Worm (Caenorhabditis elegans) whole organism, midembryonic: Measurements from ENCODE around the gene col-184.

Experiments
- T22C8.4 ChIP-seq: fragments of 200-800 bp; sonication (Bioruptor generic); IDR thresholded peaks from 2 replicates; pipeline ENCODE4 v1.3.6; 2022; ENCODE audit warnings: missing genetic modification characterization, missing compliant biosample characterization
- cog-1 ChIP-seq: sonication (generic microtip); optimal IDR thresholded peaks from 2 replicates; lab custom pipeline; 2016; ENCODE audit warnings: missing genetic modification characterization, missing compliant biosample characterization
- flt-1 ChIP-seq: fragments of 200-800 bp; sonication (Bioruptor generic); IDR thresholded peaks from 2 replicates; pipeline ENCODE4 v1.3.6; 2022; ENCODE audit warnings: missing genetic modification characterization, missing compliant biosample characterization
- klf-2 ChIP-seq: fragments of 200-800 bp; sonication (Bioruptor generic); conservative IDR thresholded peaks from 2 replicates; pipeline ENCODE4 v1.3.6; 2022; ENCODE audit warnings: missing genetic modification reagents, missing genetic modification characterization, missing compliant biosample characterization
- med-1 ChIP-seq: sonication (generic microtip); optimal IDR thresholded peaks from 2 replicates; lab custom pipeline; 2017; ENCODE audit warnings: missing genetic modification characterization, mild to moderate bottlenecking, missing compliant biosample characterization, antibody characterized with exemption, missing genetic modification reagents; ENCODE audit not compliant: insufficient read depth
- ref-1 ChIP-seq: fragments of 200-800 bp; sonication (Bioruptor generic); conservative IDR thresholded peaks from 2 replicates; pipeline ENCODE4 v1.3.6; 2022; ENCODE audit warnings: missing genetic modification reagents, missing genetic modification characterization, missing compliant biosample characterization
- tab-1 ChIP-seq: fragments of 200-800 bp; sonication (Bioruptor generic); IDR thresholded peaks from 2 replicates; pipeline ENCODE4 v1.3.6; 2022; ENCODE audit warnings: missing genetic modification characterization, missing compliant biosample characterization
- ztf-23 ChIP-seq: fragments of 200-800 bp; sonication (Bioruptor generic); IDR thresholded peaks from 2 replicates; pipeline ENCODE4 v1.3.6; 2022; ENCODE audit warnings: missing genetic modification reagents, missing genetic modification characterization, missing compliant biosample characterization
- ztf-29 ChIP-seq: fragments of 200-800 bp; sonication (Bioruptor generic); IDR thresholded peaks from 2 replicates; pipeline ENCODE4 v1.3.6; 2022; ENCODE audit warnings: missing genetic modification reagents, missing genetic modification characterization, missing compliant biosample characterization

The col-184 gene

ce11 chrX:13469907-13470647 lies 822 bp downstream of the col-184 start:
- no peak for TF ChIP-seq tab-1 (GFP tag; lab: Robert Waterston, UW)
- TF ChIP-seq flt-1 = no peak
- TF ChIP-seq ztf-23 = no peak
- TF ChIP-seq ztf-29 = no peak
- TF ChIP-seq med-1 (GFP tag; lab: Kevin White, UChicago) = no peak
- TF ChIP-seq klf-2 (GFP tag; lab: Robert Waterston, UW) = no peak
- no peak for TF ChIP-seq cog-1 (tag; lab: Kevin White, UChicago)
- TF ChIP-seq ref-1 (GFP tag; lab: Robert Waterston, UW) = no peak
- TF ChIP-seq T22C8.4 (GFP tag; lab: Robert Waterston, UW) = no peak

DNA sequence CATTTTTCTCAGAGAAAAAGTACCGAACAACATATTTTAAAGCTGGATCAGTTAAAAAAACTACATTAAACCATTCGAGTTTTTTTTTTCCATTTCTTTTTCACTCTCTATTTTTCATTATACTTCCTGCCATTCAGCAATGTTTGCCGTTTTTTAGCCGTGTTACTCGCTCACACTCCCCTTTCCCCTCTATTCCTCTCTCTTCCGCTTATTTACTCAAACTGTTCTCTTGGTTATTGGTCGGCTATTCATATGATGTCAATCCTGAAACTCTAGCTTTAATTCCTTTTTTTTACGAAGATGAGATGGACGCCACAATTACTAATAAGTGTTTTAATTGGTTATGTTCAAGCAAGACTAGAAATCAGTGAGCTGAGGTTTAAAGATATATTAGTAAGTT lies 2.6 kb downstream of the col-184 start, which contains the start of gene tre-4:
tre-4 (plus strand) TSS at position 301 of the 400 bp plus-strand sequence.
- TF ChIP-seq ztf-23 (no peak), klf-2 (GFP tag; lab: Robert Waterston, UW) (no peak), ztf-29 (no peak), med-1 (GFP tag; lab: Kevin White, UChicago) (no peak), T22C8.4 (GFP tag; lab: Robert Waterston, UW) (no peak), cog-1 (tag; lab: Kevin White, UChicago) (no peak), tab-1 (GFP tag; lab: Robert Waterston, UW) (no peak), flt-1 (no peak), ref-1 (GFP tag; lab: Robert Waterston, UW) (no peak)

ce11 chrX:13477356-13477755 lies 8.1 kb downstream of the col-184 start, which contains the start of gene efn-3:
efn-3 (minus strand) TSS chrX:13477456.
- no peak for TF ChIP-seq tab-1 (GFP tag; lab: Robert Waterston, UW)
- no peak for TF ChIP-seq ztf-23
- TF ChIP-seq ref-1 (GFP tag; lab: Robert Waterston, UW) = no peak
- TF ChIP-seq flt-1 = no peak
- TF ChIP-seq med-1 (GFP tag; lab: Kevin White, UChicago) = no peak
- TF ChIP-seq cog-1 (tag; lab: Kevin White, UChicago) = no peak
- TF ChIP-seq ztf-29 = no peak

DNA sequence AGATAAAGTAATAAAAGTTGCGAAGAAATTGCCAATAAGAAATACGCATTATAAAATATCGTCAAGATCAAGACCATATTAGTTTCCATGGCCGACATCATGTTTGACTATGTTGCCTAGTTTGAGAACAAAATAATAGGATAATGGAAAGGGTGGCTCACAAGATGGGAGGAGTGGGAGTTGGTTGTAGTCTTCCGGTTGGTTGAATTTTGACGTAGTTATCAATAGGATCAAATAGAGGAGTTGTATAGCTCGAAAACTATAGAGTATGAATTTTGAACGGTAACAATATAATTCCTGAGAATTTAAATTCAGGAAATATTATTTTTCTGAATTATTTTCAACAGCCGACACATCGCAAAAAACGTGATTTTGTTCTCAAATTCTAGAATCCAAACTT lies 12.4 kb downstream of the col-184 start, which contains the start of gene srd-50:
srd-50 (minus strand) TSS at position 101 of the 400 bp plus-strand sequence.
- TF ChIP-seq klf-2 (GFP tag; lab: Robert Waterston, UW) (no peak), med-1 (GFP tag; lab: Kevin White, UChicago) (no peak), flt-1 (no peak), ztf-29 (no peak), tab-1 (GFP tag; lab: Robert Waterston, UW) (no peak), ref-1 (GFP tag; lab: Robert Waterston, UW) (no peak), T22C8.4 (GFP tag; lab: Robert Waterston, UW) (no peak), ztf-23 (no peak), cog-1 (tag; lab: Kevin White, UChicago) (no peak)

- no peak for TF ChIP-seq flt-1
- no peak for TF ChIP-seq ztf-23
- no peak for TF ChIP-seq med-1 (GFP tag; lab: Kevin White, UChicago)
- TF ChIP-seq ztf-29 = no peak
- TF ChIP-seq ref-1 (GFP tag; lab: Robert Waterston, UW) = no peak
- no peak for TF ChIP-seq T22C8.4 (GFP tag; lab: Robert Waterston, UW)
- TF ChIP-seq klf-2 (GFP tag; lab: Robert Waterston, UW) = no peak
- no peak for TF ChIP-seq cog-1 (tag; lab: Kevin White, UChicago)
- no peak for TF ChIP-seq tab-1 (GFP tag; lab: Robert Waterston, UW)
Observed at ce11 chrX:13484813-13485212, 15.6 kb downstream of the col-184 start, which contains the start of gene srd-51. srd-51 (minus strand) TSS chrX:13484913.

ce11 chrX:13493762-13494161 lies 24.5 kb downstream of the col-184 start:
- TF ChIP-seq cog-1 (tag; lab: Kevin White, UChicago) (no peak), med-1 (GFP tag; lab: Kevin White, UChicago) (no peak), ztf-23 (no peak)

- no peak for TF ChIP-seq ref-1 (GFP tag; lab: Robert Waterston, UW)
- no peak for TF ChIP-seq ztf-29
- no peak for TF ChIP-seq cog-1 (tag; lab: Kevin White, UChicago)
- no peak for TF ChIP-seq ztf-23
- no peak for TF ChIP-seq tab-1 (GFP tag; lab: Robert Waterston, UW)
- TF ChIP-seq med-1 (GFP tag; lab: Kevin White, UChicago) = no peak
- TF ChIP-seq klf-2 (GFP tag; lab: Robert Waterston, UW) = no peak
- TF ChIP-seq flt-1 = no peak
- TF ChIP-seq T22C8.4 (GFP tag; lab: Robert Waterston, UW) = no peak
Observed at ce11 chrX:13499098-13499497, 29.8 kb downstream of the col-184 start.

- TF ChIP-seq ztf-29 (no peak), T22C8.4 (GFP tag; lab: Robert Waterston, UW) (no peak), flt-1 (no peak), tab-1 (GFP tag; lab: Robert Waterston, UW) (no peak), ztf-23 (no peak), ref-1 (GFP tag; lab: Robert Waterston, UW) (no peak), med-1 (GFP tag; lab: Kevin White, UChicago) (no peak), cog-1 (tag; lab: Kevin White, UChicago) (no peak), klf-2 (GFP tag; lab: Robert Waterston, UW) (no peak)
Observed at ce11 chrX:13499923-13500322, 30.7 kb downstream of the col-184 start.

ce11 chrX:13500568-13500967 lies 31.3 kb downstream of the col-184 start, which contains the start of gene sad-1:
sad-1 (minus strand) TSS chrX:13500668.
- TF ChIP-seq cog-1 (tag; lab: Kevin White, UChicago) = no peak
- TF ChIP-seq ztf-29 = no peak
- no peak for TF ChIP-seq T22C8.4 (GFP tag; lab: Robert Waterston, UW)
- TF ChIP-seq flt-1 = no peak
- TF ChIP-seq med-1 (GFP tag; lab: Kevin White, UChicago) = no peak
- TF ChIP-seq klf-2 (GFP tag; lab: Robert Waterston, UW) = no peak
- TF ChIP-seq ref-1 (GFP tag; lab: Robert Waterston, UW) = no peak
- no peak for TF ChIP-seq tab-1 (GFP tag; lab: Robert Waterston, UW)
- no peak for TF ChIP-seq ztf-23
